Fruit fly (Drosophila melanogaster) whole organism, pupa: Measurements from ENCODE around the gene fz2.

Source experiments
- CG10348 ChIP-seq: fragments of 200-800 bp; sonication (Bioruptor generic); IDR thresholded peaks from 2 replicates; pipeline ENCODE4 v1.3.6; 2022; ENCODE audit warnings: missing biosample characterization, missing genetic modification characterization
- CG13204 ChIP-seq: fragments of 200-800 bp; sonication (Bioruptor generic); optimal IDR thresholded peaks from 2 replicates; lab custom pipeline; 2018; ENCODE audit warnings: missing biosample characterization, mild to moderate bottlenecking, missing genetic modification characterization, moderate library complexity
- CG15710 ChIP-seq: fragments of 200-800 bp; sonication (Bioruptor generic); optimal IDR thresholded peaks from 2 replicates; lab custom pipeline; 2018; ENCODE audit warnings: missing biosample characterization, mild to moderate bottlenecking, missing genetic modification characterization, moderate library complexity
- CG17806 ChIP-seq: fragments of 200-800 bp; sonication (Bioruptor generic); optimal IDR thresholded peaks from 2 replicates; lab custom pipeline; 2018; ENCODE audit warnings: missing biosample characterization, mild to moderate bottlenecking, missing genetic modification characterization, moderate library complexity
- CG32121 ChIP-seq: fragments of 200-800 bp; sonication (Bioruptor generic); IDR thresholded peaks from 2 replicates; pipeline ENCODE4 v1.3.6; 2022; ENCODE audit warnings: missing biosample characterization, missing genetic modification characterization
- CG34367 ChIP-seq: fragments of 200-800 bp; sonication (Bioruptor generic); optimal IDR thresholded peaks from 2 replicates; lab custom pipeline; 2018; ENCODE audit warnings: missing biosample characterization, mild to moderate bottlenecking, missing genetic modification characterization
- CG8159 ChIP-seq: fragments of 200-800 bp; sonication (Bioruptor generic); optimal IDR thresholded peaks from 3 replicates; lab custom pipeline; 2018; ENCODE audit warnings: missing biosample characterization, mild to moderate bottlenecking, missing genetic modification characterization, moderate library complexity
- CG9948 ChIP-seq: fragments of 200-800 bp; sonication (Bioruptor generic); optimal IDR thresholded peaks from 2 replicates; lab custom pipeline; 2018; ENCODE audit warnings: missing biosample characterization, mild to moderate bottlenecking, missing genetic modification characterization, moderate library complexity
- D1 ChIP-seq: fragments of 200-800 bp; sonication (Bioruptor generic); optimal IDR thresholded peaks from 2 replicates; lab custom pipeline; 2018; ENCODE audit warnings: missing biosample characterization, mild to moderate bottlenecking, missing genetic modification characterization, moderate library complexity
- EcR ChIP-seq: fragments of 200-800 bp; sonication (Bioruptor generic); optimal IDR thresholded peaks from 3 replicates; lab custom pipeline; 2019; ENCODE audit warnings: missing biosample characterization, missing genetic modification characterization, mild to moderate bottlenecking, moderate library complexity, missing genetic modification reagents
- Snoo ChIP-seq: fragments of 200-800 bp; sonication (Bioruptor generic); optimal IDR thresholded peaks from 3 replicates; lab custom pipeline; 2017; ENCODE audit warnings: missing biosample characterization, mild to moderate bottlenecking, missing genetic modification characterization, inconsistent platforms
- rn ChIP-seq: fragments of 200-800 bp; sonication (Bioruptor generic); IDR thresholded peaks from 2 replicates; pipeline ENCODE4 v1.3.6; 2022; ENCODE audit warnings: missing biosample characterization, missing genetic modification characterization

DNA sequence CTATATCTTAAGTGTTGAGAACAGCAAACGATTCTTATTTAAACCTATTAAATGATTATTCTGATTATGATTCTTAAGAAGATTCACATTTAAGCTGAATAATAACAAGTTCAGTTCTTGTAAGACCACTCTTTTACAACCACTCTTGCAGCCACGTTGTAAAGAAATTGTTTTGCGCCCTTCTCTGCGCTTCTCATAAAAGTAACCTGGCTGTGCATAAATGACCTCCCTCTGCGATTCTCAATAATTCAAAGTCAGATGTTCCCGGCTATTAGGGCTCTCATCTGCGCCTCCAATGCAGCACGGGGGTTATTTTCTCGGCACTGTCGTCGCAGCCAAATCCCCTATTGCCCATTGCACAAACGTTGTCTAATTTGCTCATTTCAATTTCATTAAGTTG, 42.0 kb downstream of the fz2 start:
- TF ChIP-seq CG34367 (tag; lab: Kevin White, UChicago), result no peak
- TF ChIP-seq rn, result no peak
- no peak for TF ChIP-seq Snoo
- no peak for TF ChIP-seq CG8159 (tag; lab: Kevin White, UChicago)
- TF ChIP-seq CG17806 (tag; lab: Kevin White, UChicago), result no peak
- TF ChIP-seq CG10348 (GFP tag; lab: Robert Waterston, UW), result no peak
- TF ChIP-seq CG32121, result no peak
- TF ChIP-seq CG13204 (GFP tag; lab: Kevin White, UChicago), result no peak
- no peak for TF ChIP-seq D1 (tag; lab: Kevin White, UChicago)
- no peak for TF ChIP-seq CG15710 (tag; lab: Kevin White, UChicago)
- no peak for TF ChIP-seq CG9948 (tag; lab: Kevin White, UChicago)
- TF ChIP-seq EcR (GFP tag; lab: Kevin White, UChicago), result no peak
